Worm (Caenorhabditis elegans): ENCODE measurements around the gene tag-294.
A peak's percentile ranks its signal among the peaks of the same experiment; 100 is the strongest.

The tag-294 gene

ce11 chrX:5801156-5801592 lies 38.0 kb upstream of the tag-294 start (continued):
- TF ChIP-seq daf-19 (GFP tag; conservative IDR thresholded peaks at IDR 0.05) (peak; percentile 92), daf-8 (GFP tag; IDR thresholded peaks at IDR 0.05) (no peak), lin-15B (tag; optimal IDR thresholded peaks at IDR 0.05) (no peak), daf-12 (tag; optimal IDR thresholded peaks at IDR 0.05) (no peak), nhr-25 (tag; optimal IDR thresholded peaks at IDR 0.05; ENCODE audit: borderline replicate concordance, insufficient read depth) (peak; percentile 89)

- TF ChIP-seq fkh-10 (GFP tag; optimal IDR thresholded peaks at IDR 0.05) (peak; percentile 93), lsy-2 (tag; optimal IDR thresholded peaks at IDR 0.05) (peak in 1 of 2 experiments; percentile 9), ces-1 (GFP tag; optimal IDR thresholded peaks at IDR 0.05) (peak; percentile 72), jun-1 (tag; optimal IDR thresholded peaks at IDR 0.05) (no peak), ctbp-1 (GFP tag; IDR thresholded peaks at IDR 0.05) (peak; percentile 75), cey-2 (tag; optimal IDR thresholded peaks at IDR 0.05; ENCODE audit: borderline replicate concordance, insufficient read depth) (no peak), unc-62 (GFP tag; optimal IDR thresholded peaks at IDR 0.05 in 1 of 2) (peak in 1 of 2 experiments; percentile 39), unc-62 (tag; optimal IDR thresholded peaks at IDR 0.05) (no peak), mxl-2 (GFP tag; conservative IDR thresholded peaks at IDR 0.05) (no peak)
Measured at ce11 chrX:5799229-5799628, 36.0 kb upstream of the tag-294 start.

ce11 chrX:5798690-5799089 lies 35.5 kb upstream of the tag-294 start, which contains the start of gene F46G11.4:
Gene F46G11.4, minus strand, starts transcription at chrX:5798790.
- peak in 1 of 2 experiments; percentile 85 for TF ChIP-seq unc-62 (GFP tag; optimal IDR thresholded peaks at IDR 0.05 in 1 of 2)
- TF ChIP-seq unc-62 (tag; optimal IDR thresholded peaks at IDR 0.05) = no peak
- TF ChIP-seq nhr-11 (tag; optimal IDR thresholded peaks at IDR 0.05) = no peak
- TF ChIP-seq mep-1 (tag; optimal IDR thresholded peaks at IDR 0.05) = no peak

- TF ChIP-seq rbr-2 (tag; optimal IDR thresholded peaks at IDR 0.05) (no peak), aha-1 (tag) (peak; percentile 96)
Measured at ce11 chrX:5794432-5794831, 31.2 kb upstream of the tag-294 start.

ce11 chrX:5790915-5791314 lies 27.7 kb upstream of the tag-294 start, which contains the start of gene twnk-1:
Gene twnk-1, plus strand, starts transcription at chrX:5791215.
- no peak for TF ChIP-seq lin-38 (GFP tag; IDR thresholded peaks at IDR 0.05)
- 0 out of 2 replicates have a peak, but pooled peaks have one; percentile 36 for TF ChIP-seq egl-43 (GFP tag; IDR thresholded peaks at IDR 0.05)
- TF ChIP-seq unc-130 (GFP tag; optimal IDR thresholded peaks at IDR 0.05) = no peak
- TF ChIP-seq T26A8.4 (GFP tag; IDR thresholded peaks at IDR 0.05) = peak; percentile 21; the same call in 1 of the 2 replicates
- TF ChIP-seq nhr-76 (tag; optimal IDR thresholded peaks at IDR 0.05) = no peak

- TF ChIP-seq skn-1 (tag; optimal IDR thresholded peaks at IDR 0.05) (no peak), hlh-30 (tag; optimal IDR thresholded peaks at IDR 0.05; ENCODE audit: insufficient read depth) (peak; percentile 12), duxl-1 (tag; optimal IDR thresholded peaks at IDR 0.05; ENCODE audit: poor library complexity) (no peak)
Measured at ce11 chrX:5787861-5788260, 24.7 kb upstream of the tag-294 start, which contains the start of gene F46G11.2. Gene F46G11.2, plus strand, starts transcription at chrX:5788161.

- TF ChIP-seq F26F4.8 (GFP tag; conservative IDR thresholded peaks at IDR 0.05) = no peak
- no peak for TF ChIP-seq ces-1 (GFP tag; optimal IDR thresholded peaks at IDR 0.05)
- TF ChIP-seq php-3 (GFP tag; IDR thresholded peaks at IDR 0.05) = no peak
- no peak for TF ChIP-seq zip-11 (GFP tag; IDR thresholded peaks at IDR 0.05)
- no peak for TF ChIP-seq egl-43 (GFP tag; IDR thresholded peaks at IDR 0.05)
- no peak for TF ChIP-seq T26A8.4 (GFP tag; IDR thresholded peaks at IDR 0.05)
- TF ChIP-seq F37D6.2 (tag; optimal IDR thresholded peaks at IDR 0.05) = no peak
- TF ChIP-seq Y75B8A.6 (GFP tag; IDR thresholded peaks at IDR 0.05) = no peak
- TF ChIP-seq nhr-111 (GFP tag; optimal IDR thresholded peaks at IDR 0.05) = no peak
- no peak for TF ChIP-seq ceh-44 (GFP tag; IDR thresholded peaks at IDR 0.05)
- TF ChIP-seq pqm-1 (tag; optimal IDR thresholded peaks at IDR 0.05) = no peak
- TF ChIP-seq hlh-30 (tag; optimal IDR thresholded peaks at IDR 0.05; ENCODE audit: insufficient read depth) = no peak
Measured at ce11 chrX:5786193-5786592, 23.0 kb upstream of the tag-294 start, which contains the start of gene F46G11.6. Gene F46G11.6, plus strand, starts transcription at chrX:5786493.

All from whole organism, L4 larva.